Worm (Caenorhabditis elegans): ENCODE results near the gene npr-37.

The npr-37 gene

ce11 chrIV:425546-425945 lies 55.4 kb downstream of the npr-37 start (continued):
- no peak for TF ChIP-seq lir-1 (GFP tag; conservative IDR thresholded peaks at IDR 0.05)
- TF ChIP-seq egl-18 (GFP tag; IDR thresholded peaks at IDR 0.05) = no peak
- no peak for TF ChIP-seq bed-2 (GFP tag; IDR thresholded peaks at IDR 0.05)
- TF ChIP-seq madf-10 (tag; optimal IDR thresholded peaks at IDR 0.05) = no peak
- TF ChIP-seq tlf-1 (GFP tag; optimal IDR thresholded peaks at IDR 0.05) = peak; percentile 2
- no peak for TF ChIP-seq Y53F4B.3 (GFP tag; IDR thresholded peaks at IDR 0.05)
- TF ChIP-seq Y79H2A.3 (GFP tag; conservative IDR thresholded peaks at IDR 0.05) = no peak
- TF ChIP-seq Y53G8AR.9 (GFP tag; conservative IDR thresholded peaks at IDR 0.05) = no peak
- TF ChIP-seq fkh-3 (tag; optimal IDR thresholded peaks at IDR 0.05) = no peak
- no peak for TF ChIP-seq aptf-2 (GFP tag; conservative IDR thresholded peaks at IDR 0.05)
- no peak for TF ChIP-seq F23B12.7 (tag; optimal IDR thresholded peaks at IDR 0.05; ENCODE audit: insufficient read depth)
- no peak for TF ChIP-seq attf-3 (GFP tag; conservative IDR thresholded peaks at IDR 0.05)
- TF ChIP-seq mxl-1 (tag; optimal IDR thresholded peaks at IDR 0.05) = no peak
- no peak for TF ChIP-seq nhr-120 (GFP tag; IDR thresholded peaks at IDR 0.05)
- TF ChIP-seq ceh-27 (GFP tag; optimal IDR thresholded peaks at IDR 0.05) = no peak
- no peak for TF ChIP-seq B0019.2 (GFP tag; conservative IDR thresholded peaks at IDR 0.05)
- no peak for TF ChIP-seq zim-3 (tag; optimal IDR thresholded peaks at IDR 0.05)
- TF ChIP-seq ceh-100 (GFP tag; IDR thresholded peaks at IDR 0.05) = no peak
- peak; percentile 27 for TF ChIP-seq tbp1 (GFP tag; optimal IDR thresholded peaks at IDR 0.05)
- TF ChIP-seq rcor-1 (GFP tag; IDR thresholded peaks at IDR 0.05) = 0 out of 2 replicates have a peak, but pooled peaks have one; percentile 21
- no peak for TF ChIP-seq lin-26 (GFP tag; IDR thresholded peaks at IDR 0.05)
- TF ChIP-seq hsf-1 (GFP tag; IDR thresholded peaks at IDR 0.05) = no peak
- TF ChIP-seq C06A6.2 (GFP tag; conservative IDR thresholded peaks at IDR 0.05) = no peak
- no peak for TF ChIP-seq F22D6.2 (tag; optimal IDR thresholded peaks at IDR 0.05)
- no peak for TF ChIP-seq Y67H2A.10 (GFP tag; conservative IDR thresholded peaks at IDR 0.05)
- TF ChIP-seq dpl-1 (GFP tag; optimal IDR thresholded peaks at IDR 0.05) = peak; percentile 60
- TF ChIP-seq ztf-28 (GFP tag; IDR thresholded peaks at IDR 0.05) = no peak
- TF ChIP-seq efl-1 (GFP tag; optimal IDR thresholded peaks at IDR 0.05) = peak; percentile 81
- TF ChIP-seq ztf-18 (tag; optimal IDR thresholded peaks at IDR 0.05) = no peak
- no peak for TF ChIP-seq bed-1 (GFP tag; IDR thresholded peaks at IDR 0.05)
- peak in 1 of 3 experiments; percentile 19 for TF ChIP-seq lin-35 (GFP tag; optimal IDR thresholded peaks at IDR 0.05)
- no peak for TF ChIP-seq ceh-58 (GFP tag; IDR thresholded peaks at IDR 0.05)
- TF ChIP-seq lin-40 (tag; optimal IDR thresholded peaks at IDR 0.05) = no peak
- no peak for TF ChIP-seq mes-4 (tag; optimal IDR thresholded peaks at IDR 0.05)
- no peak for TF ChIP-seq ets-4 (GFP tag; optimal IDR thresholded peaks at IDR 0.05)
- peak; percentile 38 for TF ChIP-seq snpc-3.4 (tag; optimal IDR thresholded peaks at IDR 0.05)
- no peak; the same call in 1 of the 2 replicates for TF ChIP-seq egrh-3 (GFP tag; IDR thresholded peaks at IDR 0.05)
- no peak for TF ChIP-seq atf-7 (tag; optimal IDR thresholded peaks at IDR 0.05)
- TF ChIP-seq K12H6.12 (tag; optimal IDR thresholded peaks at IDR 0.05) = no peak
- no peak for TF ChIP-seq lsy-27 (tag; optimal IDR thresholded peaks at IDR 0.05; ENCODE audit: borderline replicate concordance, insufficient read depth)
- no peak for TF ChIP-seq nhr-80 (tag; optimal IDR thresholded peaks at IDR 0.05)
- peak; percentile 35 for TF ChIP-seq snpc-4 (GFP tag; optimal IDR thresholded peaks at IDR 0.05)
- peak in 2 of 4 experiments; percentile 51 to 52 for TF ChIP-seq snpc-4 (tag; optimal IDR thresholded peaks at IDR 0.05)
- TF ChIP-seq nhr-179 (tag; optimal IDR thresholded peaks at IDR 0.05) = no peak

All from whole organism, young adult.